Worm (Caenorhabditis elegans) whole organism, L3 larva: ENCODE measurements around the gene T26C5.3.

Experiments
- ceh-82 ChIP-seq: fragments of 150-350 bp; optimal IDR thresholded peaks from 2 replicates; lab custom pipeline; 2014; ENCODE audit warnings: missing biosample characterization, missing genetic modification characterization
- daf-12 ChIP-seq: fragments of 150-350 bp; optimal IDR thresholded peaks from 2 replicates; lab custom pipeline; 2014; ENCODE audit warnings: missing biosample characterization, missing genetic modification reagents, missing genetic modification characterization
- fkh-2 ChIP-seq: fragments of 150-350 bp; optimal IDR thresholded peaks from 2 replicates; lab custom pipeline; 2014; ENCODE audit warnings: missing biosample characterization, missing genetic modification reagents, missing genetic modification characterization
- fos-1 ChIP-seq: fragments of 150-350 bp; optimal IDR thresholded peaks from 2 replicates; lab custom pipeline; 2014; ENCODE audit warnings: missing biosample characterization, missing genetic modification characterization
- nhr-237 ChIP-seq: fragments of 150-350 bp; optimal IDR thresholded peaks from 2 replicates; lab custom pipeline; 2014; ENCODE audit warnings: missing biosample characterization, missing genetic modification characterization
- pha-4 ChIP-seq: fragments of 150-350 bp; optimal IDR thresholded peaks from 2 replicates; lab custom pipeline; 2014; ENCODE audit warnings: missing biosample characterization, missing genetic modification reagents, missing genetic modification characterization
- pqm-1 ChIP-seq: fragments of 150-350 bp; optimal IDR thresholded peaks from 2 replicates; lab custom pipeline; 2017; ENCODE audit warnings: missing biosample characterization, missing genetic modification characterization, inconsistent platforms
- snpc-4 ChIP-seq: fragments of 150-350 bp; optimal IDR thresholded peaks from 2 replicates; lab custom pipeline; 2014; ENCODE audit warnings: missing biosample characterization, missing genetic modification characterization
- unc-62 ChIP-seq: fragments of 150-350 bp; sonication (generic microtip); optimal IDR thresholded peaks from 4 replicates; lab custom pipeline; 2014; ENCODE audit warnings: missing biosample characterization, missing genetic modification reagents, missing genetic modification characterization

- TF ChIP-seq fos-1 (tag; lab: Kevin White, UChicago) (no peak), unc-62 (GFP tag; lab: Kevin White, UChicago) (no peak), pqm-1 (no peak), snpc-4 (no peak), ceh-82 (tag; lab: Kevin White, UChicago) (no peak), fkh-2 (tag; lab: Kevin White, UChicago) (no peak), daf-12 (no peak), nhr-237 (no peak), pha-4 (tag; lab: Kevin White, UChicago) (no peak)
Observed at ce11 chrII:9269588-9269987, 33.2 kb downstream of the T26C5.3 start, which contains the start of gene C01G6.3.
